Fruit fly (Drosophila melanogaster) whole organism, wandering third instar larva: Measurements from ENCODE around the gene Hsc70-1.

Experiments
- CG9705 ChIP-seq: fragments of 200-800 bp; sonication (Bioruptor generic); optimal IDR thresholded peaks from 2 replicates; lab custom pipeline; 2018; ENCODE audit warnings: missing biosample characterization, mild to moderate bottlenecking, missing genetic modification characterization
- CrebA ChIP-seq: fragments of 200-800 bp; sonication (Bioruptor generic); optimal IDR thresholded peaks from 2 replicates; lab custom pipeline; 2016; ENCODE audit warnings: missing biosample characterization, mild to moderate bottlenecking, missing genetic modification characterization, borderline replicate concordance
- Dfd ChIP-seq: fragments of >200 bp; optimal IDR thresholded peaks from 2 replicates; lab custom pipeline; 2017; ENCODE audit warnings: missing biosample characterization, missing genetic modification characterization
- GATAd ChIP-seq: sonication (Bioruptor generic); optimal IDR thresholded peaks from 2 replicates; lab custom pipeline; 2016; ENCODE audit warnings: missing biosample characterization, missing genetic modification characterization
- dmrt93B ChIP-seq: fragments of 200-800 bp; sonication (Bioruptor generic); optimal IDR thresholded peaks from 2 replicates; lab custom pipeline; 2018; ENCODE audit warnings: missing biosample characterization, mild to moderate bottlenecking, missing genetic modification characterization
- fru ChIP-seq: fragments of 200-800 bp; sonication (Bioruptor generic); optimal IDR thresholded peaks from 3 replicates; lab custom pipeline; 2016; ENCODE audit warnings: missing biosample characterization, mild to moderate bottlenecking, missing genetic modification characterization
- lola ChIP-seq: fragments of >200 bp; optimal IDR thresholded peaks from 2 replicates; lab custom pipeline; 2017; ENCODE audit warnings: missing biosample characterization, missing genetic modification characterization
- psq ChIP-seq: fragments of 200-800 bp; sonication (Bioruptor generic); optimal IDR thresholded peaks from 3 replicates; lab custom pipeline; 2017; ENCODE audit warnings: missing biosample characterization, mild to moderate bottlenecking, missing genetic modification characterization, moderate library complexity
- tai ChIP-seq: sonication (Bioruptor generic); optimal IDR thresholded peaks from 2 replicates; lab custom pipeline; 2016; ENCODE audit warnings: missing biosample characterization, missing genetic modification characterization

DNA sequence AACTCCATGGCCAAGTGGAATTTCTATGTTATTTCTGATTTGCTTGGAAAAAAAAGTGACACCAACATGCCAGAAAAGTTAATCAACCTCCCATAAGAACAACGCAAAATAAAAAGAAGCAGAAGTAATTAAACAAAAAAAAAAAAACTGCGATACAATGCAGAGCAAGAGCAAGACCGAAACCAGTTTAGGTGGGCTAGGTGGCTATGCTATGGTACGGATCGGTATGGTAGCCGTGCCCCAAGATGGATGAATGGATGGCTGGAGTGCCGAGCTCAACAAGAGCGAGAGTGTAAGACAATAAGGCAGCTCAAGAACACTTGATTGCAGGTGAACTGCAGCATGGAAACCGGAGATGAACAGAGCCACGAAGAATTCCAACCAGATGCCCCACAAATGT, 37.1 kb upstream of the Hsc70-1 start:
- no peak for TF ChIP-seq dmrt93B
- no peak for TF ChIP-seq tai (GFP tag; lab: Kevin White, UChicago)
- TF ChIP-seq CG9705 (GFP tag; lab: Kevin White, UChicago) = no peak
- no peak for TF ChIP-seq CrebA
- TF ChIP-seq GATAd (GFP tag; lab: Kevin White, UChicago) = no peak
- TF ChIP-seq fru (GFP tag; lab: Kevin White, UChicago) = no peak
- TF ChIP-seq Dfd (GFP tag; lab: Kevin White, UChicago) = no peak
- no peak for TF ChIP-seq lola (GFP tag; lab: Kevin White, UChicago)
- TF ChIP-seq psq (GFP tag; lab: Kevin White, UChicago) = no peak
